Worm (Caenorhabditis elegans) whole organism, L1 larva: ENCODE data around the gene hda-1.

Source experiments
- fos-1 ChIP-seq: fragments of 150-350 bp; optimal IDR thresholded peaks from 2 replicates; lab custom pipeline; 2014; ENCODE audit warnings: missing biosample characterization, missing genetic modification characterization
- jun-1 ChIP-seq: fragments of 150-350 bp; optimal IDR thresholded peaks from 2 replicates; lab custom pipeline; 2014; ENCODE audit warnings: missing biosample characterization, missing genetic modification reagents, missing genetic modification characterization
- lin-15B ChIP-seq: fragments of 150-350 bp; sonication (generic microtip); optimal IDR thresholded peaks from 3 replicates; lab custom pipeline; 2014; ENCODE audit warnings: missing biosample characterization, missing genetic modification characterization

DNA sequence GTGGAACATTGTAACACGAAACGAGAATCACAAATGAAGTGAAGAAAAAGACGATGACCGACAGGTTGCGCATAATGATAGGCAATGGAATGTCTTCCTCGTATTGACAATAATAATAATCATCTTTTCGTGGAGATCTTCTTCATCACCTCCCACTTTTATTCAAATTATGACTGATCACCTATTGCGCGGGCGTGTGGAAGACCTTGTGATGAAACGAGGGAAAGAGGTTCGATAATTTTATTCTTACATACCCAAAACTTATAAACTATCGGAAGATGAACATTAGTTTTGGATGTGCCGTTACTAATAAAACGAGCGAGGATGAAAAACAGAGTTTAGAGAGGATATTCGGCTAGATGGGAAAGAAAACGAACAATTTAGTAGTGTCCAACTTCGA is 2.1 kb upstream of the hda-1 start, which contains the start of gene C53A5.2:
- TF ChIP-seq fos-1 (tag; lab: Kevin White, UChicago) = no peak
- TF ChIP-seq jun-1 (tag; lab: Kevin White, UChicago) = no peak
- no peak for TF ChIP-seq lin-15B (tag; lab: Kevin White, UChicago)
